Worm (Caenorhabditis elegans): Measurements from ENCODE around the gene kin-16.

Gene kin-16

DNA sequence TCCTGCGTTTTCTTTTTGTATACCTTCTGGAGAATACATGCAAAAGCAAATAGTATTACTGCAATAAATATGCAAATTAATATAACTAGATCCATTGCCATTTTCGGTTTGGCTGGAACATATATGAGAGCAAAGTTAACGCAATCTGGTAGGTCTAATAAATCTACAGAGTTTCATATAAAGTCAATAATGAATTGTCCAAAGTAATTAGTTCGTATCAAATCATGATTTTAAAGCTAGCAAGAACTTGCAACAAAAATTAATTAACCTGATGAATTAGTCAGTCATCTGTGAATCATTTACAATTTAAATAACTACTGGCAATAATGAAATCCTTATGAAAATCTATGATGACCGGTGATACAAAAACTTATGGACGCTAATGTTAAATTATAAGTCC is 9.5 kb upstream of the kin-16 start, which contains the start of gene R09D1.13:
R09D1.13 (minus strand) TSS at position 101 of the 400 bp plus-strand sequence.
- TF ChIP-seq unc-62 (GFP tag; optimal IDR thresholded peaks at IDR 0.05): no peak

DNA sequence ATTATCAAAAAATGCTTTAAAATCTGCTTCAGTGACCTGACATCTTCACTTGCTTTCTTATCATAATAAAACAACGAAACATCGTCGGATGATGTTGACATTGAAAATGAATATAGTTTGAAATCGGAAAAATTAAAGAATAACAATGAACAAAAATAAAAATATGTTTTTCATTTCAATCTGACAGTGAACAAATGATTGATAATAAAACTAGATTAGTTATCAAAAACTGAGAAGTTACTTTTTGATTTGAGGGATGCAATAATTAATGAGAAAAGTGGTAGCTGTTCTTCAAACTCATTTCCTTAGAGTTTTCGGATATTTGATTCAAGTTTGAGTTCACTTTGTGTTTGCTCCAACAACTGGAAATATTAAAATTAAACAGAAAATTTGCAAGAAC is 7.6 kb upstream of the kin-16 start, which contains the start of gene chil-15:
chil-15 (minus strand) TSS at position 101 of the 400 bp plus-strand sequence.
- no peak for TF ChIP-seq unc-62 (GFP tag; optimal IDR thresholded peaks at IDR 0.05)

DNA sequence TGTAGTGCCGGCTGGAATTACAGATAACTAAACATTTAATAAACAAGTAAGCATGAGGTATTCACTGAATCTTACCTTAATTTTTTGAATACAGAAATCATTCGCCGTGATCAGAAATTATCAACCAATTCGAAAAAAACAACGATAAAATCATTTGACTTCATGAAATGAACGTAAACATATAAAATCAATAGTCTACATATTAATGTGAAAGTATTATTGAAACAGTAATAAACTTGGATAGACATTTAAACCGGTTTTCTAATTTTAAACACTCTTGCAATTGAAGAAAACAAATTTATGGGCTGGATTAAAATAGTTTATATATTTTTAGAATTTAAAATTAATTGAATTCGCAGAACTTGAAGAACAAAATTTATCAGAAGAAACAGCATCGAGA is 5.9 kb upstream of the kin-16 start, which contains the start of gene chil-16:
chil-16 (minus strand) TSS at position 101 of the 400 bp plus-strand sequence.
- no peak for TF ChIP-seq unc-62 (GFP tag; optimal IDR thresholded peaks at IDR 0.05)

DNA sequence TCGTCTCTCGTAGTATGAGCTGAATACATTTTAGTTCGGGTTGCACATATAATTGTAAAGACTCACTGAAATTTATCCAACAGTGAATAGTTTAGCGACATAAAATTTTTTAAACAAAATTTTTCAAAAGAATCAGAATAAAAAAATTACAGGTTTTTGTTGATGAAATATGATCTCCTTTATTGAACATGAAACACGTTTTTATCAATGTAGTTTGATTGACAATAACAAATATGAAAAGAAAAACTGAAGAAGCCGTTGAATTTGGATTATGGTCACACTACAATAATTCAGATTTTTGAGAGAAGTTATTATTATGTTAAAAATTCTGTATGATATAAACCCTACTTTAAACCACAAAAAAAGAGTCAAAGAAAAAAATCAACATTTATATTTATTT is 4.2 kb upstream of the kin-16 start, which contains the start of gene chil-17:
chil-17 (minus strand) TSS at position 101 of the 400 bp plus-strand sequence.
- TF ChIP-seq unc-62 (GFP tag; optimal IDR thresholded peaks at IDR 0.05): no peak

DNA sequence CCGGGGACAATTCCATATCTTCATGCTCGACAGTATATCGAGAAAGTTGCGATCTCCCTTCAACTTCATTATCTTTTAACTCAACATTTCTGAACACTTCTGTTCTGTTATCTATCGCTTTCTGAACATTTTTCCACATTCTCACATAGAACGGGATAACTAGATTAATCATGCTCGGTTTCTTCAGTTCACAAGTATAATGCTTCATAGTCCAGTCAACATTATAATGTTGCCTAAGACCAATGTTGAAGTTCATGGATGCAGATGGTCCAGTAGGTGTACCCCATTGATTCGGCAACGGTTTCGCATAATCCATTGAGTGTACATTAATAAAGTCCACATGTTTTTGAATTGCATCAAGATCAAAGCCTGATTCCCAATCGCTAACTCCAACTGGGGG is 2.9 kb upstream of the kin-16 start:
- no peak for TF ChIP-seq unc-62 (GFP tag; optimal IDR thresholded peaks at IDR 0.05)

DNA sequence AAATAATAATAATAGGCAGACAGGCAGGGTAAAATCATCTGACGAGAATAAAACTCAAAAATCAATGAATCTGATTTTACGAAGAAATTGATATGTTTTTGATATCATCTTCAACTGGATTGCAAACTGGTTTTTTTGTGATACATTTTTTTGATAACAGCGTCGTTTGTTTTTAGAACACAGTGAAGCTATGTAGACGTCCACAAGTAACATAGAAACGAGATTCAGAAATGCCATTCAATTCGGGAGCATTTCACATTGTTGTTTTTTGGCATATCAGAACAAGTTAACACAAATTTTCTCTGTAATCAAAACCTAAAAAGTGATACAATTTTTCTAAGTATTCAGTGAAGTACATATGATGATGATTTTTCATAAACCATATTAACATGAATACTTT is 2.3 kb upstream of the kin-16 start, which contains the start of gene chil-13:
chil-13 (minus strand) TSS at position 101 of the 400 bp plus-strand sequence.
- TF ChIP-seq unc-62 (GFP tag; optimal IDR thresholded peaks at IDR 0.05): no peak

DNA sequence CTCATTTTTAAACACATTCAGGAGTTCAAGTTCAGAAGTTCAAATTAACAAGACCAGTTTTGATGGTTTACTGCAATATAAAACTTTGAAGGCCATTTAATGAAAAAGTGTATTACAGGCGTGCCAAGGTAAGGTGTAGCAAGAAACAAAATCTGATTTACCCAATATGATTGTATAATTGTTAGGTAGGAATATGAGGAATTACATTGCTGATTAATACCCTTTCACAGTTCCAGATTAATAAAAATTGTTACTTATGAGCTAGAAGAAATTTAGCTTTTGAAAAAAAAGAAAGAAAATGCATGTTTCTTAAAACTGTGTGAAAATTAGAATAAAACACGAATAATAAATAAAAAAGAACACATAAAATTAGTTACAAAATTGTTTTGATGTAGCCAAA is 2.3 kb downstream of the kin-16 start, which contains the start of gene kin-15:
kin-15 (minus strand) TSS at position 101 of the 400 bp plus-strand sequence.
- TF ChIP-seq unc-62 (GFP tag; optimal IDR thresholded peaks at IDR 0.05): no peak

DNA sequence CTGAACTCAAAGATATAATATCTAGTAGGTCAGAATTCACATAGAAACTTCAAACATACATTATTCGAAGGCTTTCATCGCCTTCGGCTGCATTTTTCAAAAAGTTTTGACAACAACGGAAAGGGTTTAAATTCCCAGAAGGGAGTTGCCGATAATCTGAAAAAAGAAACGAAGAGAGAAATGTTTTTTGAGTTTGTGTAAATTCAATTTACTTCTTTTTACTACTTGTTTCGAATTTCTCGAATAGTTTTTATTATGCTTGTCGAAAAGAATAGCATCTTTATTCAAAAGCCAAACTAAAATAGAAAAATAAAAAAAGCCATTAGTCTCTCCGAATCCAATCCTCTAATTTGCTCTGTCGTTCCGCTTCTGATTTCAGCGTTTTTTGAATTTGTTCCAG is 4.8 kb downstream of the kin-16 start:
- TF ChIP-seq unc-62 (GFP tag; optimal IDR thresholded peaks at IDR 0.05): no peak

DNA sequence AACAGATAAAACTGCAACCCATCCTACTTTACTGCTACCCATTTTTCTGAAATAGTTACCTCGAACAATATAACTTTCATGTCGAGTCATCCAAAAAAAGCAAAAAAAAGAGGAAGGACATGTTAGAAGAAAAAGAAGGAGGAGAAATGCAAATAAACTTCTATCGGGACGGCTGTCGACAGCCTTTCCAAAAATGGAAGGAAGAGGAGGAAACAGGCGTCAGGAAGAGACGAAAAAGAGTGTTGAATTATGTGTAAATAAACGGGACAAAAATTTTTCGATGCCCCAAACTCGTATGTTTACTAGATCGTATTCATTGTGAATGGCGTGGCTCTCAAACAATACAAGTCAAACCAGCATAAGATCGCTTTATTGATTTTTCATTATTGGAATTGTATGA is 8.3 kb downstream of the kin-16 start, which contains the start of gene M176.5:
M176.5 (minus strand) TSS at position 101 of the 400 bp plus-strand sequence.
- no peak for TF ChIP-seq unc-62 (GFP tag; optimal IDR thresholded peaks at IDR 0.05)

DNA sequence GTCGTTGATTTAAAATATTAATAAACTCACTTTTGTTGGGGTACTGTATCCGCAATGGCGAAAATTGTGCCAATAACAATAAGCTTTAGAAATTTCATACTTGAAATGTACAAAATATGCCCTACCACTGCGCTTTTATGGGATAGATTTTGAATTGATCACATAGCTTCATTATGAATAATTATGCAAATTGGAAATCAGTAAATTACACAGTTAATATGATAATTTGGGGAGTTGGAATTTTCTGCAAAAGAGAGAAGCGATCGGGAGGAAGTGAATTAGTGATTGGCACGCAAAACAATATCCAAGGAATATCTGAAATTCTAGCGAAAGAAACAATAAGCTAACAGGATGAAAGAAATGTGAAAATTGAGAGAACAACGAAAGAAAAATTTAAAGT is 9.8 kb downstream of the kin-16 start, which contains the start of gene M176.10:
M176.10 (minus strand) TSS at position 101 of the 400 bp plus-strand sequence.
- TF ChIP-seq unc-62 (GFP tag; optimal IDR thresholded peaks at IDR 0.05): no peak

DNA sequence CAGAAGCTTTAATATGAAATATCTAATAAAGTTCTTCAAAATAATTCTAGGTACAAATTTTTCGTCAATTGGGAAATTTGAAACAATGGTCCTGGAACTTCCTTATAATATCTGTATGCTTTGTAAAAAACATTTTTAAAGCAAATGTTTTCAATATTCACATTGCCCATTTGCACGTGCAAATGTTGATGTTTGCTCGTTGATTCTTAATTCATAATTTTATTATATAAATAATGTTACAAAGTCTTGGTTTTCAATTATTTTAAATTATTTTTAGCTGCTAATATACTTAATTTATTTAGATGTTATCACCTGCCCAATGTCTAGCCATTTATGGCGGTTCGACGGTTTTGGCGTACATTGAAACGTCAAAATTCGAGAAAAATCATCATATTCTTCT is 13.9 kb downstream of the kin-16 start, which contains the start of gene M176.11:
M176.11 (plus strand) TSS at position 301 of the 400 bp plus-strand sequence.
- TF ChIP-seq unc-62 (GFP tag; optimal IDR thresholded peaks at IDR 0.05): no peak

DNA sequence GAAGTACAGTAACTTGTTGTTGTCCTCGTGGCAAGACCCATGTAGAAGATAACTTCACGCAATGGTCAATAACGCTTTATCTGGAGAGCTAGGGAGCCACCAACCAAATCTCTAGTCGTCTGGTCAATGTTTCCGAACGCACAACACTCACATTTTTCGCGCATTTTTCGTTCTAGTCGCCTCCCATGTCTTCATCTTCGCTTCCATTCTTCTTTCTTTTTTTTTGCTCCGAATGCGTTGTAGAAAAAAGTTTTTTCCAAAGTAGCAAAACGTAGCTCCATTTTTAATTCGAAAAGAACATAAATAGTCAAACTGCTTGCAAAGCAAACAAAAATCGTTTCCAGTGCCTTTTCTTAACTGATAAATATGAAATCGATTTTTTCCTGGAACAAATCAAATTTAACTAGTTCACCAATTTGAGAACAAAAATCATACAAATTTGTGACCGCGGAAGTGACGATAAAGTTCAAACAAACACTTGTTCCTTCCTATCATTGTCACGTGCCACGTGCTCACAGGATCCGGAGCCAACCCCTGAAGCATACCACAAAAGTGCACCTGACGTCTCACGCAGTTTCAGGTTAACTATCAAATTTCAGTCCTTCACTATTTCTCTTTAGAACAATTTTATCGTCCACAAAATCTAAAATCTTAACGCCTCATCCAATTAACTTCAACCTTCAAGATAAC is 16.9 kb downstream of the kin-16 start:
- no peak for TF ChIP-seq unc-62 (GFP tag; optimal IDR thresholded peaks at IDR 0.05)

DNA sequence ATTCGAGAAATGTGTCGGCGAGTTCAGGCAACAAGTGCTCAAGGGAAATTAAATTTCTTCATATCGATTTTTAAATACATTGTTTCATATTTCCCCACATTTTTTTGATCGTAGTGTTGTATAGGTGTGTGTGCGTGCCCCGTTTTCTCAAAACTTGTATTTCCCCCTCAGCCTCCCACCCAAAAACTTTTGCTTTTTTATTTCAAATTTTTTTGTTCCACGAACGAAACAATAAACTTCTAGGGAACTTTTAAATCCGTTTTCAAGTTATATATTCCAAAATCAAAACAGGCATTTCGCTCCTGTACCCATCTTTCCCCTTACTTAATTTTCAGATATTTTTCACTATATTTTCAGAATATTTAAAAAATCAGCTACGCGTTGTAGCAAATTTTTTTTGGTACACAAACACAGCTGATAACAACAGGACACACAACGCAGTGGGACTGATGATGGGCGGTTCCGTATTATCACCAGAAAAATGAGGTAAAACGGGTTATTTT is 17.8 kb downstream of the kin-16 start, which contains the start of the genes M176.4 and M176.16:
M176.4 (plus strand) TSS at position 301 of the 503 bp plus-strand sequence.
M176.16 (plus strand) TSS at position 453 of the 503 bp plus-strand sequence.
- TF ChIP-seq unc-62 (GFP tag; optimal IDR thresholded peaks at IDR 0.05): no peak

DNA sequence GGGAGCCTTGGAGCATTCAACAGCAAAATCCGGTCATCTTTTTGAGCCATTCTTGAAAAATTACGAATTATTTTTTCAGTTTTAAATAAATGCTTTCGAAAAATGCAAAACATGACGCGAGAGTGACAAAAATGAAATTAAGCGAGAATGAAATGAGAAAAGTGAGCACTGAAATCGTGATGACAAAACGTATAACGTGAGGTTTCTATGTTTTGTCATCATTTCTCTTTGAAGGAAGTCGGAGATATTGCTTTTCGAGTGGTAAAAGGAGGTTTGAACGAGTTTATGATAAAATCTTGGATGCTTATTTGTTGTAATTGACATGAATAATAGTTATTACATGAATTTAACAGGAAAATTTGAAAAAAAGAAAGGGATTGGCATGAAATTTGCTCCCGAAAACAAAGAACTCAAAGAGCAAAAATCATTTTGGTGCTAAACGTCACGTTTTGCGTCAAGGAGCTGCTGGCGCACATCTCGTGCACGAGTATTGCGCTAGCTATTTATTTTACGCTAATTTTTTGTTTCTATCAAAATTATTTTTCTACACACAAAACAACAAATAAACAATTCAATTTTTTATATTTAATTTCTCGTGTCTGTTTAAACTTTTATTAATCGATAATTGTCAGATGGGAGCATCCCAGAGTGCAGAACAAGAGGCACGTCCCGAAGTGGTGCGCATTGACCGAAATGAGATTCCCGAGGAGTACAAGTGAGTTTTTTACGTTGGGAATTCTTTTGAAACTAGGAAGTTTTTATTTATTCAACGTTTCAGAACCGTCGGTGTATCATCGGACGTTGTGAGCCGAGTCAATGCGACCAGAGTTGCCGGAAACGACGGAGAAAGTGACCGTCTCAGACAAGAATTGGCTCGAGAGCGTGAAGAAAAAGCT is 19.3 kb downstream of the kin-16 start, which contains the start of the genes gss-1 and chch-3:
gss-1 (minus strand) TSS at position 51 of the 896 bp plus-strand sequence.
chch-3 (plus strand) TSS at position 633 of the 896 bp plus-strand sequence.
- no peak for TF ChIP-seq unc-62 (GFP tag; optimal IDR thresholded peaks at IDR 0.05)

DNA sequence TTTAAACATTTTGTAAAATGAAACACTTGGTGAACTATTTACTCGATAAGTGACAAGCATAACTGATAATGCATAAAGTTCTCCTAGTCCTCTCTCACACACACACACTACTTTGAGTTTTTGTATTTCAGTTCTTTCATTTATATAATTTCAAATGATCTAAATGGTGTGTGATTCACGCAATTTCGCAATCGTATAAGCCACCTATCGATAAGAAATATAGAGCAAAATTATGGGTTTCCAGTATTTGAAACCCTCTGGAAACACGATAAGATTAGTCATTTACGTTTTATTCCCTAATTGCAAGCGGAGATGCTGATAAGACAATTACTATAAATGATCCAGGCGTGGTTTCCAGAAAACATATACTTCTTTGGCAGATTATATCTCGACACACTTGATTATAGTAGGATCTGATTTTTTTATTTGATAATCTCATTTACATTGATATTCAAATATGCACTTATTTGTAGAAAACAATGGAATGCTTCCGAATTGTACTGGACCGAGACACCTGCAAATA is 23.8 kb downstream of the kin-16 start, which contains the start of gene arrd-3:
arrd-3 (plus strand) TSS at position 473 of the 523 bp plus-strand sequence.
- no peak for TF ChIP-seq unc-62 (GFP tag; optimal IDR thresholded peaks at IDR 0.05)

All from whole organism, dauer.